Worm (Caenorhabditis elegans): ENCODE results near the gene let-721.

The let-721 gene

DNA sequence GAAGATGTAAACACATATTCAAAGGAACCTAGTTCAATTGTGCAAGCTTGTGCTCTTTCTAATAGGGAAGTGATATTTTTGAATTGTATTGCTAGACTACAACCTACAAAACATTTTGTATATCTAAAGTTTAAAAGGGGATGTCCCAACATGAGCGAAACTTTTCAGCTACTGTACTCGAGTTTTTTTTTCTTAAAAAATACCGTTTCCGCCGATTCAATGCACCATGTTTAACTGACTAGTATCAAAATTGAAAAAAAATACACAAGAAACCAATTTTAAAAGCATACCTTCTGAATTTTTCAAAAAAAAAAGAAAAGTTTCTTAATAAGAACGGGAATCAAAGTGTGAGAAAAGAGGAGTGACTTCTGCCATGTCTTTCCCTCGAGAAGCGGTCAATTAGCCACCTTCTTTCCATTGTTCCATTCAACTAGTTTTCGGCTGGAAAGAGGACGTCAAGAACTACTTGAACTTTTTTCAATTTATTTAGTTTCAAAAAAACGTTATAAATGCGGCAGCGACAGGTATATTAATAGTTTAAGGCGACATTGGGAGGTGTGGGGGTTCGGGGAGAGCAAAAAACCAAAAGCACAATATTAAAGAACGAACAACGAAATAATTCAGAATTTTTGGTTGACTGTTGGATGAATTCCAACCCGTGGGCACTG lies 31.3 kb downstream of the let-721 start, which contains the start of gene nas-4:
Gene nas-4, minus strand, starts transcription at position 351 of the 668 bp plus-strand sequence.
- TF ChIP-seq ceh-19 (GFP tag; optimal IDR thresholded peaks at IDR 0.05) (no peak), ztf-16 (tag; optimal IDR thresholded peaks at IDR 0.05) (no peak), ceh-14 (tag; optimal IDR thresholded peaks at IDR 0.05) (no peak), Y22D7AL.16 (tag; optimal IDR thresholded peaks at IDR 0.05) (no peak), ceh-48 (tag; optimal IDR thresholded peaks at IDR 0.05) (no peak), hlh-8 (tag; optimal IDR thresholded peaks at IDR 0.05) (no peak), pha-2 (tag; optimal IDR thresholded peaks at IDR 0.05) (no peak), hlh-13 (GFP tag; optimal IDR thresholded peaks at IDR 0.05) (no peak), fkh-6 (tag; optimal IDR thresholded peaks at IDR 0.05) (no peak), gmeb-2 (tag; optimal IDR thresholded peaks at IDR 0.05) (no peak), eyg-1 (tag; optimal IDR thresholded peaks at IDR 0.05) (no peak)

DNA sequence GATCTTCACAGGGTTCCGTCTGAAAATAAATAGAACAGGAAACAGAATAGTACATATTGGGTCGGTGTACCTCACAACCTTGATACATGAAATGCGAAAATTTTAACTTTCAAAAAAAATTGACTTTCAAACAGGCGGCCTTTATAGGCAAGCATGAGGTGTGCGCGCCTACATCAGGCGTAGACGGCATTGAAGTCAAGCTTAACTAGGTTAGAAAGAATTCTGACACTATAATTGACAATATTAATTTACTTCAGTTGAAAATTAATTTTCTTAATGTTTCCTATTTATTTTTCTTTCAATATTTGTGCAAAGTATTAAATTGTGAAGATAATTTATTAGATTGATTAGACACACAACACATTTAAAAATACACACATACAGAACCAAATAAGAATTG lies 34.8 kb downstream of the let-721 start, which contains the start of gene C05D11.5:
Gene C05D11.5, minus strand, starts transcription at position 101 of the 400 bp plus-strand sequence.
- no peak for TF ChIP-seq K09A11.1 (tag; optimal IDR thresholded peaks at IDR 0.05; ENCODE audit: insufficient read depth)

DNA sequence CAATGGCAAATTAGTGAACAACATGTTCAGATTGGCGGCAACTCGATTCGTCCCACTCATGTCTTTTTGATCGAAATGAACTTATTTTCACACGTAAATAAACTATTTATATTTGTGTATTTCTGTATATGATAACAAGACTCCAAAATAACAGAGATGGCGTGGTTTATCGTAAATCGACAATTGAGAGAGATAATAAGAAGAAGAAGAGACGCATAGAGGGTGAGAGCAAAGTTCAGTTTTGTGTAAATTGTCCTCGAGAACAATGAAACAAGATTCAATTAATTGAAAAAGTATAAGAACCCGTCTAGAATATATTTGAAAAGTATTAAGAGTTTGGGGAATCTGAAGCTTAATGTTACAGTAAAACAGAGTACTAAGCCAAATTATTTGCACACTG lies 35.3 kb downstream of the let-721 start:
- TF ChIP-seq ceh-9 (tag; optimal IDR thresholded peaks at IDR 0.05) (no peak), unc-86 (tag; optimal IDR thresholded peaks at IDR 0.05) (no peak), hlh-15 (tag; optimal IDR thresholded peaks at IDR 0.05) (no peak), ets-4 (tag; optimal IDR thresholded peaks at IDR 0.05) (no peak), che-1 (tag; optimal IDR thresholded peaks at IDR 0.05) (no peak), ttx-3 (tag; optimal IDR thresholded peaks at IDR 0.05) (no peak), Y22D7AL.16 (tag; optimal IDR thresholded peaks at IDR 0.05) (no peak), hlh-13 (GFP tag; optimal IDR thresholded peaks at IDR 0.05) (no peak), pros-1 (tag; optimal IDR thresholded peaks at IDR 0.05) (no peak), npax-4 (tag; optimal IDR thresholded peaks at IDR 0.05) (no peak), eyg-1 (tag; optimal IDR thresholded peaks at IDR 0.05) (no peak), ceh-24 (tag; optimal IDR thresholded peaks at IDR 0.05) (no peak), C38D4.7 (GFP tag; optimal IDR thresholded peaks at IDR 0.05) (no peak), unc-42 (tag; optimal IDR thresholded peaks at IDR 0.05) (no peak), elt-4 (tag; optimal IDR thresholded peaks at IDR 0.05) (no peak), unc-3 (GFP tag; conservative IDR thresholded peaks at IDR 0.05) (no peak), unc-3 (tag; optimal IDR thresholded peaks at IDR 0.05) (no peak), ceh-31 (tag; optimal IDR thresholded peaks at IDR 0.05) (no peak)

DNA sequence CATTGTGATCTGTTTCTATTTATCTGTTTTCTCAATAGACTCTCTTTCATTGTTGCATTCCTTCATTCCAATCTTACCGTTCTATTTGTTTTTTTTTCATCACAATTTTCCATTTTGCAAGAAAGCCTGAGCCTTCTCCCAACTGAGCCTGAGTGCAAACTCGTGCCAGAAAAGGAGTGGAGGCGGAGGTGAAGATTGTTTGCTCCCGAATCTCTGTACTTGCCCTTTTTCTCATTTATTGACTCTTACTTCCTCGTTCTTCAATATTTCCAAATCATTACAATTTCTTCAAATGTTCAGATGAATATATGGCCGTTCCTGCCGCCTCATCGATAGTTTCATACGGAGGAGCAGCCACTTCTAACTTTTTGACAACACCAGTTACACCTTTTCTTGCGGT lies 39.9 kb downstream of the let-721 start, which contains the start of gene let-756:
Gene let-756, plus strand, starts transcription at position 301 of the 400 bp plus-strand sequence.
- TF ChIP-seq hlh-6 (tag; optimal IDR thresholded peaks at IDR 0.05): no peak
- no peak for TF ChIP-seq fkh-6 (tag; optimal IDR thresholded peaks at IDR 0.05)
- TF ChIP-seq tbx-2 (tag; optimal IDR thresholded peaks at IDR 0.05): no peak
- no peak for TF ChIP-seq nhr-232 (tag; optimal IDR thresholded peaks at IDR 0.05)
- no peak for TF ChIP-seq unc-86 (tag; optimal IDR thresholded peaks at IDR 0.05)
- no peak for TF ChIP-seq ceh-6 (GFP tag; optimal IDR thresholded peaks at IDR 0.05)
- no peak for TF ChIP-seq ceh-30 (tag; optimal IDR thresholded peaks at IDR 0.05)
- TF ChIP-seq ceh-19 (GFP tag; optimal IDR thresholded peaks at IDR 0.05): no peak

DNA sequence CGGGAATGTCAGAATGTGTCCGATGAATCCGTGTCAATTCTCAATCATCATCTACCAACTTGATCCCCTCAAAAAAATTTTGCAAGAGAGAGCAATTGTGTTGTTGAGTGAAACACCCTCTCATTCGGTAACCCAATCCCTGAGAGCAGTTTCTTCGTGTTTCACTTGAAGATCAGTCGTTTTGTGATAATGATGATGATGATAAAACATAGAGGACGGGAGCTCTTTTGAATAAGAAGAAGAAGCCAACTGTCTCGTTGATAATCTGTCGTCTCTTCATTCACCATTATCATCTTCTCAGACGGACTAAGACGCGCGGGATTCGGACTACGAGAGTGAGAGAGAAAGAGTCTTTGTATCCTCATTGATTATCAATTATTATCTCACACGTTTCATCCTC lies 41.6 kb downstream of the let-721 start:
- TF ChIP-seq pax-1 (tag; optimal IDR thresholded peaks at IDR 0.05): no peak
- peak; percentile 92 for TF ChIP-seq unc-55 (GFP tag; optimal IDR thresholded peaks at IDR 0.05)
- TF ChIP-seq ceh-45 (GFP tag; IDR thresholded peaks at IDR 0.05): no peak
- peak; percentile 60 for TF ChIP-seq ceh-34 (tag; optimal IDR thresholded peaks at IDR 0.05)
- TF ChIP-seq ceh-18 (tag; optimal IDR thresholded peaks at IDR 0.05): peak; percentile 73
- peak; percentile 18 for TF ChIP-seq nfya-1 (tag; optimal IDR thresholded peaks at IDR 0.05)
- no peak for TF ChIP-seq dmd-4 (tag; optimal IDR thresholded peaks at IDR 0.05; ENCODE audit: borderline replicate concordance)
- TF ChIP-seq pag-3 (tag; optimal IDR thresholded peaks at IDR 0.05; ENCODE audit: borderline replicate concordance): no peak

Measured in whole organism, late embryonic.